Fruit fly (Drosophila melanogaster) whole organism, prepupa: ENCODE results near the gene CG13700.

Experiments
- Blimp-1 ChIP-seq: fragments of 200-800 bp; sonication (Bioruptor generic); optimal IDR thresholded peaks from 3 replicates; lab custom pipeline; 2017; ENCODE audit warnings: missing biosample characterization, missing genetic modification characterization, mild to moderate bottlenecking, moderate library complexity, missing genetic modification reagents
- CG10631 ChIP-seq: fragments of 200-800 bp; sonication (Bioruptor generic); optimal IDR thresholded peaks from 2 replicates; lab custom pipeline; 2016; ENCODE audit warnings: missing biosample characterization, missing genetic modification characterization
- CG10669 ChIP-seq: fragments of 200-800 bp; sonication (Bioruptor generic); optimal IDR thresholded peaks from 3 replicates; lab custom pipeline; 2018; ENCODE audit warnings: missing biosample characterization, mild to moderate bottlenecking, missing genetic modification characterization, moderate library complexity
- CG11762 ChIP-seq: fragments of 200-800 bp; sonication (Bioruptor generic); optimal IDR thresholded peaks from 3 replicates; lab custom pipeline; 2016; ENCODE audit warnings: missing biosample characterization, missing genetic modification characterization; ENCODE audit not compliant: insufficient read depth
- CG11902 ChIP-seq: fragments of 200-800 bp; sonication (Bioruptor generic); optimal IDR thresholded peaks from 3 replicates; lab custom pipeline; 2016; ENCODE audit warnings: missing biosample characterization, missing genetic modification characterization
- CG15336 ChIP-seq: fragments of 200-800 bp; sonication (Bioruptor generic); IDR thresholded peaks from 2 replicates; pipeline ENCODE4 v1.3.6; 2022; ENCODE audit warnings: missing biosample characterization, missing genetic modification characterization
- CG1621 ChIP-seq: fragments of 200-800 bp; sonication (Bioruptor generic); optimal IDR thresholded peaks from 3 replicates; lab custom pipeline; 2018; ENCODE audit warnings: missing biosample characterization, mild to moderate bottlenecking, missing genetic modification characterization
- CG3032 ChIP-seq: fragments of 200-800 bp; optimal IDR thresholded peaks from 2 replicates; lab custom pipeline; 2019; ENCODE audit warnings: missing biosample characterization, mild to moderate bottlenecking, missing genetic modification characterization, moderate library complexity
- CG31627 ChIP-seq: fragments of 200-800 bp; sonication (Bioruptor generic); optimal IDR thresholded peaks from 3 replicates; lab custom pipeline; 2016; ENCODE audit warnings: missing biosample characterization, missing genetic modification characterization
- CG32006 ChIP-seq: fragments of 200-800 bp; sonication (Bioruptor generic); optimal IDR thresholded peaks from 3 replicates; lab custom pipeline; 2017; ENCODE audit warnings: missing biosample characterization, mild to moderate bottlenecking, missing genetic modification characterization
- CG3919 ChIP-seq: fragments of 200-800 bp; sonication (Bioruptor generic); optimal IDR thresholded peaks from 3 replicates; lab custom pipeline; 2016; ENCODE audit warnings: missing biosample characterization, missing genetic modification characterization
- CG4318 ChIP-seq: fragments of 200-800 bp; sonication (Bioruptor generic); optimal IDR thresholded peaks from 3 replicates; lab custom pipeline; 2017; ENCODE audit warnings: missing biosample characterization, mild to moderate bottlenecking, missing genetic modification characterization
- CG6276 ChIP-seq: fragments of 200-800 bp; sonication (Bioruptor generic); optimal IDR thresholded peaks from 2 replicates; lab custom pipeline; 2017; ENCODE audit warnings: missing biosample characterization, mild to moderate bottlenecking, missing genetic modification characterization
- CG6808 ChIP-seq: fragments of 200-800 bp; sonication (Bioruptor generic); optimal IDR thresholded peaks from 3 replicates; lab custom pipeline; 2017; ENCODE audit warnings: missing biosample characterization, missing genetic modification characterization, mild to moderate bottlenecking, moderate library complexity, missing genetic modification reagents
- CG7368 ChIP-seq: fragments of 200-800 bp; sonication (Bioruptor generic); optimal IDR thresholded peaks from 3 replicates; lab custom pipeline; 2016; ENCODE audit warnings: missing biosample characterization, missing genetic modification characterization
- CG8119 ChIP-seq: fragments of 200-800 bp; sonication (Bioruptor generic); IDR thresholded peaks from 3 replicates; pipeline ENCODE4 v1.3.6; 2022; ENCODE audit warnings: missing biosample characterization, missing genetic modification characterization
- CG8319 ChIP-seq: fragments of 200-800 bp; sonication (Bioruptor generic); optimal IDR thresholded peaks from 3 replicates; lab custom pipeline; 2016; ENCODE audit warnings: missing biosample characterization, missing genetic modification characterization
- CG8632 ChIP-seq: fragments of 200-800 bp; sonication (Bioruptor generic); optimal IDR thresholded peaks from 3 replicates; lab custom pipeline; 2016; ENCODE audit warnings: missing biosample characterization, missing genetic modification characterization
- Eip78C ChIP-seq: fragments of 200-800 bp; sonication (Bioruptor generic); peaks from one replicate; lab custom pipeline; 2016; ENCODE audit warnings: missing biosample characterization, missing genetic modification characterization
- Eip93F ChIP-seq: fragments of 200-800 bp; sonication (Bioruptor generic); optimal IDR thresholded peaks from 2 replicates; lab custom pipeline; 2016; ENCODE audit warnings: missing biosample characterization, mild to moderate bottlenecking, missing genetic modification characterization
- Ets21C ChIP-seq: fragments of 200-800 bp; sonication (Bioruptor generic); optimal IDR thresholded peaks from 3 replicates; lab custom pipeline; 2016; ENCODE audit warnings: missing biosample characterization, missing genetic modification characterization
- Gug ChIP-seq: fragments of 200-800 bp; sonication (Bioruptor generic); IDR thresholded peaks from 2 replicates; pipeline ENCODE4 v1.3.6; 2022; ENCODE audit warnings: missing biosample characterization, missing genetic modification characterization
- Hr39 ChIP-seq: fragments of 200-800 bp; sonication (Bioruptor generic); optimal IDR thresholded peaks from 2 replicates; lab custom pipeline; 2016; ENCODE audit warnings: missing biosample characterization, missing genetic modification characterization
- Lpt ChIP-seq: fragments of 200-800 bp; sonication (Bioruptor generic); optimal IDR thresholded peaks from 3 replicates; lab custom pipeline; 2016; ENCODE audit warnings: missing biosample characterization, missing genetic modification characterization
- Met ChIP-seq: fragments of 200-800 bp; sonication (Bioruptor generic); optimal IDR thresholded peaks from 3 replicates; lab custom pipeline; 2016; ENCODE audit warnings: missing biosample characterization, missing genetic modification characterization
- OdsH ChIP-seq: fragments of 200-800 bp; sonication (Bioruptor generic); optimal IDR thresholded peaks from 3 replicates; lab custom pipeline; 2016; ENCODE audit warnings: missing biosample characterization, missing genetic modification characterization
- Sox102F ChIP-seq: fragments of 200-800 bp; sonication (Bioruptor generic); optimal IDR thresholded peaks from 2 replicates; lab custom pipeline; 2016; ENCODE audit warnings: missing biosample characterization, mild to moderate bottlenecking, missing genetic modification characterization
- Sox15 ChIP-seq: fragments of 200-800 bp; sonication (Bioruptor generic); optimal IDR thresholded peaks from 3 replicates; lab custom pipeline; 2016; ENCODE audit warnings: missing biosample characterization, missing genetic modification characterization
- achi ChIP-seq: fragments of 200-800 bp; sonication (Bioruptor generic); optimal IDR thresholded peaks from 3 replicates; lab custom pipeline; 2016; ENCODE audit warnings: missing biosample characterization, missing genetic modification characterization
- acj6 ChIP-seq: fragments of 200-800 bp; sonication (Bioruptor generic); optimal IDR thresholded peaks from 3 replicates; lab custom pipeline; 2016; ENCODE audit warnings: missing biosample characterization, missing genetic modification characterization
- cyc ChIP-seq: fragments of 200-800 bp; sonication (Bioruptor generic); optimal IDR thresholded peaks from 3 replicates; lab custom pipeline; 2016; ENCODE audit warnings: missing biosample characterization, missing genetic modification characterization
- dac ChIP-seq: fragments of 200-800 bp; sonication (Bioruptor generic); optimal IDR thresholded peaks from 2 replicates; lab custom pipeline; 2017; ENCODE audit warnings: missing biosample characterization, mild to moderate bottlenecking, missing genetic modification characterization
- dsx ChIP-seq: fragments of 200-800 bp; optimal IDR thresholded peaks from 3 replicates; lab custom pipeline; 2019; ENCODE audit warnings: missing biosample characterization, mild to moderate bottlenecking, missing genetic modification characterization, moderate library complexity; ENCODE audit not compliant: poor library complexity, severe bottlenecking
- eg ChIP-seq: fragments of 200-800 bp; sonication (Bioruptor generic); IDR thresholded peaks from 3 replicates; pipeline ENCODE4 v1.3.6; 2022; ENCODE audit warnings: missing biosample characterization, missing genetic modification characterization
- esn ChIP-seq: fragments of 200-800 bp; sonication (Bioruptor generic); optimal IDR thresholded peaks from 2 replicates; lab custom pipeline; 2016; ENCODE audit warnings: missing biosample characterization, mild to moderate bottlenecking, missing genetic modification characterization, moderate library complexity
- fd59A ChIP-seq: fragments of 200-800 bp; sonication (Bioruptor generic); optimal IDR thresholded peaks from 2 replicates; lab custom pipeline; 2017; ENCODE audit warnings: missing biosample characterization, mild to moderate bottlenecking, missing genetic modification characterization, missing genetic modification reagents
- fkh ChIP-seq: fragments of 200-800 bp; sonication (Bioruptor generic); optimal IDR thresholded peaks from 3 replicates; lab custom pipeline; 2017; ENCODE audit warnings: missing biosample characterization, mild to moderate bottlenecking, missing genetic modification characterization, moderate library complexity
- lz ChIP-seq: fragments of 200-800 bp; sonication (Bioruptor generic); optimal IDR thresholded peaks from 3 replicates; lab custom pipeline; 2016; ENCODE audit warnings: missing biosample characterization, missing genetic modification characterization
- net ChIP-seq: fragments of 200-800 bp; sonication (Bioruptor generic); optimal IDR thresholded peaks from 3 replicates; lab custom pipeline; 2016; ENCODE audit warnings: missing biosample characterization, missing genetic modification characterization
- pdm3 ChIP-seq: fragments of 200-800 bp; sonication (Bioruptor generic); optimal IDR thresholded peaks from 3 replicates; lab custom pipeline; 2016; ENCODE audit warnings: missing biosample characterization, missing genetic modification characterization
- salr ChIP-seq, 2 experiments: fragments of 200-800 bp; sonication (Bioruptor generic); optimal IDR thresholded peaks; 3 replicates each; lab custom pipeline; 2016 to 2018; ENCODE audit warnings: missing biosample characterization in 2 of 2, missing genetic modification characterization in 2 of 2, mild to moderate bottlenecking in 1 of 2
- spab ChIP-seq: fragments of 200-800 bp; sonication (Bioruptor generic); optimal IDR thresholded peaks from 2 replicates; lab custom pipeline; 2017; ENCODE audit warnings: missing biosample characterization, mild to moderate bottlenecking, missing genetic modification characterization, missing genetic modification reagents
- svp ChIP-seq: fragments of 200-800 bp; sonication (Bioruptor generic); peaks from one replicate; lab custom pipeline; 2016; ENCODE audit warnings: missing biosample characterization, missing genetic modification characterization

CG13700 gene

dm6 chr3L:18301160-18301559, at the start of gene CG13700:
TSS of gene CG13700 (minus strand) at chr3L:18301260.
- TF ChIP-seq CG8119 (GFP tag; lab: Robert Waterston, UW) (no peak), spab (no peak), Sox15 (GFP tag; lab: Kevin White, UChicago) (no peak), CG10669 (GFP tag; lab: Kevin White, UChicago) (no peak), achi (no peak), dsx (GFP tag; lab: Kevin White, UChicago) (no peak), fkh (GFP tag; lab: Kevin White, UChicago) (no peak), Eip93F (GFP tag; lab: Kevin White, UChicago) (no peak), CG10631 (GFP tag; lab: Kevin White, UChicago) (no peak), CG1621 (no peak), CG3919 (GFP tag; lab: Kevin White, UChicago) (no peak), svp (GFP tag; lab: Kevin White, UChicago) (no peak)

- TF ChIP-seq CG8319 (GFP tag; lab: Kevin White, UChicago) (no peak), spab (no peak), fd59A (no peak), Sox102F (no peak), Gug (GFP tag; lab: Robert Waterston, UW) (no peak), CG11762 (GFP tag; lab: Kevin White, UChicago) (no peak), CG4318 (no peak), salr (GFP tag; optimal IDR thresholded peaks at IDR 0.05; lab: Kevin White, UChicago) (no peak), Sox15 (GFP tag; lab: Kevin White, UChicago) (no peak), CG3919 (GFP tag; lab: Kevin White, UChicago) (no peak), esn (GFP tag; lab: Kevin White, UChicago) (no peak), cyc (GFP tag; lab: Kevin White, UChicago) (no peak)
Measured at dm6 chr3L:18350504-18350903, 49.4 kb upstream of the CG13700 start.

dm6 chr3L:18349090-18349709, 48.1 kb upstream of the CG13700 start:
- TF ChIP-seq pdm3 (GFP tag; lab: Kevin White, UChicago) (no peak), eg (GFP tag; lab: Robert Waterston, UW) (no peak), CG6808 (GFP tag; lab: Kevin White, UChicago) (no peak), Eip93F (GFP tag; lab: Kevin White, UChicago) (no peak), Lpt (no peak), dsx (GFP tag; lab: Kevin White, UChicago) (no peak), dac (GFP tag; lab: Kevin White, UChicago) (no peak), OdsH (GFP tag; lab: Kevin White, UChicago) (no peak), CG8632 (GFP tag; lab: Kevin White, UChicago) (no peak), Gug (GFP tag; lab: Robert Waterston, UW) (no peak), Ets21C (GFP tag; lab: Kevin White, UChicago) (no peak), Blimp-1 (no peak), Met (GFP tag; lab: Kevin White, UChicago) (no peak), salr (GFP tag; optimal IDR thresholded peaks at IDR 0.05; lab: Kevin White, UChicago) (no peak)
- TF ChIP-seq, all 60 proteins: peak for 0

- TF ChIP-seq CG6276 (GFP tag; lab: Kevin White, UChicago) (no peak), acj6 (GFP tag; lab: Kevin White, UChicago) (peak; percentile 1), OdsH (GFP tag; lab: Kevin White, UChicago) (peak; percentile 11), CG6808 (GFP tag; lab: Kevin White, UChicago) (no peak), Gug (GFP tag; lab: Robert Waterston, UW) (no peak), esn (GFP tag; lab: Kevin White, UChicago) (peak; percentile 52), CG10631 (GFP tag; lab: Kevin White, UChicago) (peak; percentile 24), svp (GFP tag; lab: Kevin White, UChicago) (peak; percentile 76), Hr39 (GFP tag; lab: Kevin White, UChicago) (peak; percentile 41), net (GFP tag; lab: Kevin White, UChicago) (no peak), CG3032 (tag; lab: Kevin White, UChicago) (no peak), CG8632 (GFP tag; lab: Kevin White, UChicago) (peak; percentile 0), Met (GFP tag; lab: Kevin White, UChicago) (peak; percentile 52), CG32006 (GFP tag; lab: Kevin White, UChicago) (no peak), Eip78C (GFP tag; lab: Kevin White, UChicago) (peak; percentile 75), salr (GFP tag; optimal IDR thresholded peaks at IDR 0.05; lab: Kevin White, UChicago) (no peak), lz (GFP tag; lab: Kevin White, UChicago) (peak; percentile 10), CG15336 (GFP tag; lab: Robert Waterston, UW) (no peak), CG7368 (GFP tag; lab: Kevin White, UChicago) (no peak), CG31627 (GFP tag; lab: Kevin White, UChicago) (peak; percentile 40), fd59A (no peak), CG3919 (GFP tag; lab: Kevin White, UChicago) (no peak), achi (peak; percentile 19), CG1621 (no peak), CG11902 (no peak), Lpt (no peak)
Measured at dm6 chr3L:18348664-18349063, 47.6 kb upstream of the CG13700 start.
